Worm (Caenorhabditis elegans) whole organism, young adult: ENCODE results near the gene F43C11.3.

Experiments used
- nhr-120 ChIP-seq: fragments of 200-800 bp; sonication (Bioruptor generic); IDR thresholded peaks from 2 replicates; pipeline ENCODE4 v1.3.6; 2022; ENCODE audit warnings: missing genetic modification characterization, missing compliant biosample characterization
- unc-130 ChIP-seq: sonication (generic microtip); optimal IDR thresholded peaks from 2 replicates; lab custom pipeline; 2016; ENCODE audit warnings: missing genetic modification reagents, missing genetic modification characterization, missing compliant biosample characterization
- unc-62 ChIP-seq: fragments of 150-350 bp; optimal IDR thresholded peaks from 2 replicates; lab custom pipeline; 2014; ENCODE audit warnings: missing biosample characterization, missing genetic modification reagents, missing genetic modification characterization

DNA sequence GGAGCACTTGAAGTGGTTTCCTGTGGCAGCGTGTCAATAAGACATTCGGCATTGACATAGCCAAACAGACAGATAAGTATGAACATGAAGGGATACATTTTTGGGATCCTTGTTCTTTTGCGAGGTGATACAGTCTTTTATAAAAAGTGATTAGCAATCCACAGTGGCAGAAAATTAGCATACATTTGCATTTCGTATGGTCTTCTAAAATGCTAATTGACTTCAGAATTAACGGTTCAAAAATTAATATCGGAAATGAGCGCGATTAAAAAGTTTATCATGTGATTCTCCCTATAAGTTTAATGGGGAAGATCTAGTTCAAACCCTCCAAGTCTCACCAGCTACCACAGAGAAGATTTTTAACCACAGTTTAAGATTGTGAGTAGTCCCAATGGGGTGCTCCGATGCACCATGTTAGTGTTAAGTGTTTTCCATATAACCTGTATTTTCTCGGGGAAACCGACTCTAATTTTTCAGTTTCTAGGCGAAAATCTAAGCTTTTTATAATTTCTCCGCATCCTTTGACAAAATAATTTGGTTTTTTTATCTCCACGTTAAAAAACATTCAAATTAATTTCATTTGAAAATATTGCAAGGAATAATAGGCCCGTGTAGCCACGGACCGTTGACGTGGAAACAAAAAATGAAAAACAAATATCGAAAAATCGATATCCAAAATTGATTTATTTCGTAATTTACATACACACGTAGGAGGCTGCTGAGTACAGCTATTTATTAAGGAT lies 13.7 kb downstream of the F43C11.3 start, which contains the start of the genes F43C11.12 and F16G10.5:
- TF ChIP-seq unc-130 (no peak), unc-62 (GFP tag; lab: Kevin White, UChicago) (no peak), nhr-120 (no peak)
